Worm (Caenorhabditis elegans): ENCODE measurements around the gene srw-145.

ce11 chrV:13904446-13904845, 32.5 kb upstream of the srw-145 start, which contains the start of gene stdh-3:
- no peak for TF ChIP-seq dsc-1 (tag; optimal IDR thresholded peaks at IDR 0.05)
- TF ChIP-seq tbx-2 (tag; optimal IDR thresholded peaks at IDR 0.05): no peak
- no peak for TF ChIP-seq lin-35 (GFP tag; optimal IDR thresholded peaks at IDR 0.05)
- TF ChIP-seq unc-86 (tag; optimal IDR thresholded peaks at IDR 0.05): no peak
- TF ChIP-seq lin-13 (GFP tag; optimal IDR thresholded peaks at IDR 0.05): no peak
- no peak for TF ChIP-seq unc-130 (tag; optimal IDR thresholded peaks at IDR 0.05)
- TF ChIP-seq lir-3 (tag; optimal IDR thresholded peaks at IDR 0.05; ENCODE audit: poor library complexity): no peak
- no peak for TF ChIP-seq unc-62 (GFP tag; optimal IDR thresholded peaks at IDR 0.05)
- TF ChIP-seq nhr-11 (tag; optimal IDR thresholded peaks at IDR 0.05): no peak
- TF ChIP-seq mdl-1 (tag; optimal IDR thresholded peaks at IDR 0.05): no peak

Measured in whole organism, L1 larva.